Worm (Caenorhabditis elegans): ENCODE data around the gene ZK470.6.

ce11 chrX:4190537-4191144 lies 13.3 kb upstream of the ZK470.6 start, which contains the start of gene vha-12:
- TF ChIP-seq mab-5 (tag; optimal IDR thresholded peaks at IDR 0.05) (no peak), ztf-11 (tag; optimal IDR thresholded peaks at IDR 0.05) (no peak)
